Worm (Caenorhabditis elegans) whole organism, L1 larva: ENCODE data around the gene gpla-1.

Source experiments
- alr-1 ChIP-seq: fragments of 200-800 bp; sonication (Bioruptor generic); optimal IDR thresholded peaks from 2 replicates; lab custom pipeline; 2018; ENCODE audit warnings: borderline replicate concordance, mild to moderate bottlenecking, missing genetic modification characterization, missing compliant biosample characterization
- ama-1 ChIP-seq: fragments of 150-350 bp; optimal IDR thresholded peaks from 2 replicates; lab custom pipeline; 2014
- ceh-90 ChIP-seq: sonication (generic microtip); optimal IDR thresholded peaks from 2 replicates; lab custom pipeline; 2016; ENCODE audit warnings: missing genetic modification characterization, missing compliant biosample characterization
- efl-1 ChIP-seq, 4 experiments: fragments of 150-350 bp; optimal IDR thresholded peaks in 3 of 4; peaks in 1 of 4; 1 replicate in 1 of 4; 2 replicates in 3 of 4; lab custom pipeline; 2014; ENCODE audit warnings: missing biosample characterization in 2 of 4, missing genetic modification characterization in 2 of 4, missing genetic modification reagents in 2 of 4
- elt-2 ChIP-seq: sonication (generic microtip); optimal IDR thresholded peaks from 2 replicates; lab custom pipeline; 2016; ENCODE audit warnings: missing genetic modification characterization, mild to moderate bottlenecking, inconsistent platforms, missing compliant biosample characterization, missing genetic modification reagents
- elt-3 ChIP-seq, 6 experiments: fragments of 150-350 bp in 1 of 6; sonication (generic microtip); optimal IDR thresholded peaks; 2 replicates each; lab custom pipeline; 2017 to 2018; ENCODE audit warnings: missing biosample characterization in 6 of 6, missing genetic modification characterization in 6 of 6, inconsistent platforms in 1 of 6
- fkh-10 ChIP-seq: sonication (generic microtip); optimal IDR thresholded peaks from 2 replicates; lab custom pipeline; 2017; ENCODE audit warnings: missing biosample characterization, missing genetic modification reagents, missing genetic modification characterization
- fkh-4 ChIP-seq: sonication (generic microtip); optimal IDR thresholded peaks from 2 replicates; lab custom pipeline; 2016; ENCODE audit warnings: missing compliant biosample characterization, missing genetic modification characterization, borderline replicate concordance
- grh-1 ChIP-seq: fragments of 200-800 bp; sonication (Bioruptor generic); IDR thresholded peaks from 2 replicates; pipeline ENCODE4 v1.3.6; 2022; ENCODE audit warnings: missing genetic modification reagents, missing genetic modification characterization, missing compliant biosample characterization
- hlh-4 ChIP-seq: sonication (generic microtip); optimal IDR thresholded peaks from 2 replicates; lab custom pipeline; 2016; ENCODE audit warnings: mild to moderate bottlenecking, missing genetic modification characterization, missing compliant biosample characterization
- jun-1 ChIP-seq: fragments of 150-350 bp; optimal IDR thresholded peaks from 2 replicates; lab custom pipeline; 2014; ENCODE audit warnings: missing biosample characterization, missing genetic modification reagents, missing genetic modification characterization
- lin-13 ChIP-seq: fragments of 150-350 bp; optimal IDR thresholded peaks from 2 replicates; lab custom pipeline; 2014; ENCODE audit warnings: missing biosample characterization, missing genetic modification reagents, missing genetic modification characterization
- lin-14 ChIP-seq: fragments of 200-800 bp; sonication (Bioruptor generic); optimal IDR thresholded peaks from 2 replicates; lab custom pipeline; 2018; ENCODE audit warnings: mild to moderate bottlenecking, missing genetic modification characterization, moderate library complexity, missing compliant biosample characterization
- lin-35 ChIP-seq, 2 experiments: fragments of 150-350 bp; optimal IDR thresholded peaks; 2 replicates each; lab custom pipeline; 2014; ENCODE audit warnings: missing biosample characterization in 2 of 2, missing genetic modification characterization in 2 of 2, missing genetic modification reagents in 2 of 2
- lsy-2 ChIP-seq, 2 experiments: fragments of 150-350 bp; optimal IDR thresholded peaks; 2 replicates each; lab custom pipeline; 2014; ENCODE audit warnings: missing biosample characterization in 2 of 2, missing genetic modification characterization in 2 of 2
- nhr-20 ChIP-seq: sonication (generic microtip); optimal IDR thresholded peaks from 2 replicates; lab custom pipeline; 2016; ENCODE audit warnings: mild to moderate bottlenecking, missing genetic modification characterization, missing compliant biosample characterization
- nhr-47 ChIP-seq: sonication (generic microtip); optimal IDR thresholded peaks from 2 replicates; lab custom pipeline; 2016; ENCODE audit warnings: mild to moderate bottlenecking, missing genetic modification characterization, moderate library complexity, missing compliant biosample characterization
- nhr-71 ChIP-seq: sonication (generic microtip); optimal IDR thresholded peaks from 2 replicates; lab custom pipeline; 2016; ENCODE audit warnings: mild to moderate bottlenecking, missing genetic modification characterization, moderate library complexity, missing compliant biosample characterization
- nhr-77 ChIP-seq: fragments of 150-350 bp; optimal IDR thresholded peaks from 2 replicates; lab custom pipeline; 2014; ENCODE audit warnings: missing biosample characterization, missing genetic modification characterization
- nhr-90 ChIP-seq: sonication (generic microtip); optimal IDR thresholded peaks from 2 replicates; lab custom pipeline; 2016; ENCODE audit warnings: mild to moderate bottlenecking, missing genetic modification characterization, missing compliant biosample characterization; ENCODE audit not compliant: poor library complexity
- pax-3 ChIP-seq: fragments of 200-800 bp; sonication (Bioruptor generic); optimal IDR thresholded peaks from 2 replicates; lab custom pipeline; 2018; ENCODE audit warnings: mild to moderate bottlenecking, missing genetic modification characterization, moderate library complexity, missing compliant biosample characterization
- pqm-1 ChIP-seq: sonication (generic microtip); optimal IDR thresholded peaks from 3 replicates; lab custom pipeline; 2017; ENCODE audit warnings: missing biosample characterization, missing genetic modification characterization
- sptf-1 ChIP-seq: fragments of 150-350 bp; optimal IDR thresholded peaks from 2 replicates; lab custom pipeline; 2014; ENCODE audit warnings: missing biosample characterization, missing genetic modification characterization
- sup-37 ChIP-seq: fragments of 200-800 bp; sonication (Bioruptor generic); optimal IDR thresholded peaks from 2 replicates; lab custom pipeline; 2018; ENCODE audit warnings: mild to moderate bottlenecking, missing genetic modification characterization, missing compliant biosample characterization
- tlp-1 ChIP-seq: fragments of 150-350 bp; optimal IDR thresholded peaks from 2 replicates; lab custom pipeline; 2014; ENCODE audit warnings: missing biosample characterization, missing genetic modification characterization
- unc-30 ChIP-seq: sonication (generic microtip); optimal IDR thresholded peaks from 2 replicates; lab custom pipeline; 2017; ENCODE audit warnings: missing biosample characterization, missing genetic modification characterization
- unc-86 ChIP-seq: sonication (generic microtip); optimal IDR thresholded peaks from 2 replicates; lab custom pipeline; 2016; ENCODE audit warnings: missing genetic modification characterization, missing compliant biosample characterization
- vab-15 ChIP-seq: sonication (generic microtip); optimal IDR thresholded peaks from 2 replicates; lab custom pipeline; 2017; ENCODE audit warnings: missing genotype, mild to moderate bottlenecking, missing genetic modification characterization, missing compliant biosample characterization
- zag-1 ChIP-seq: fragments of 150-350 bp; optimal IDR thresholded peaks from 2 replicates; lab custom pipeline; 2014; ENCODE audit warnings: missing biosample characterization, missing genetic modification characterization
- ztf-11 ChIP-seq, 2 experiments: sonication (generic microtip); optimal IDR thresholded peaks; 2 replicates each; lab custom pipeline; 2016 to 2017; ENCODE audit warnings: missing genetic modification characterization in 2 of 2, missing biosample characterization in 1 of 2, missing compliant biosample characterization in 1 of 2
- ztf-4 ChIP-seq: fragments of 150-350 bp; optimal IDR thresholded peaks from 2 replicates; lab custom pipeline; 2014; ENCODE audit warnings: missing biosample characterization, missing genetic modification characterization

gpla-1 gene

DNA sequence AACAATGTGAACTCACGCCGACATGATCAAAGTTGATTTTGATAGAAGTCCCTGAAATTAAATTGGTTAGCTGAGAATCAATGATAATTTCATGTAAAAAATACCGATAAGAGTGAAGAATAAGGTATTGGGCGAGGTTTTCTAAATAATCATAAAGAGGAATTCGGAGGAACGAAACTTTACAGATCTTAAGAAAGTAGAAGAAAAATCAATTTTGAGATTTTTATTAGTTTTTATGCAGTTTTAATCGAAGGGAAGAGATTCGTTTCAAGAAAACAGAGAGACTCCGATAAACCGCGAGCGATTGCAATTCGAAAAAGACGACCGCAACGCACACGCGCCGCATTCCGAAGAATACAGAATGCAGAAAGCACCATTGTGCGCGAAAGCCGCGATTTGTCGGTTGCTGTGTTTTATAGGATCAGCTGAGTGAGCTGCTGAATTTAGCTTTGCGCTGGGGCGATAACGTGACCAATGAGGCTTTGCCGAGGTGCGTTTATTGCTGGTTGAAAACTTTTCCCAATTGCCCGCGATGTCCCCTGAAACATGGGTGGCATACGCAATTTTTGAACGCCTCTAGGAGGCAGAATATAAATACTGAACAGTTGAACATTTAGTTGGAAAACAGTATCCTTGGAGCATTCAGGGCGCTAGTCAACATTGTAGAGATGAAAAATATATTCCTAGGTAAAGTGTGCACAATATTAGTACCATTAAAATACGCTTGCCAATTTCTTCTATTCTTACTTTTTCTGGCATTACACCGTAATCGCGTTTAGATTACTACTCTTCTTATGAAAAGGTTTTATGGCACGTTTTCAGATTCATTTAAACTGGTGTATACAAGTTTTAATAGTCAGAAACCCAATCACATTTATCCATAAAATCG is 42.3 kb upstream of the gpla-1 start, which contains the start of gene snr-4 (continued):
- TF ChIP-seq alr-1 (no peak), jun-1 (peak; percentile 93), unc-86 (peak; percentile 94), ama-1 (peak; percentile 94), sptf-1 (tag; lab: Kevin White, UChicago) (no peak), vab-15 (peak; percentile 48)

DNA sequence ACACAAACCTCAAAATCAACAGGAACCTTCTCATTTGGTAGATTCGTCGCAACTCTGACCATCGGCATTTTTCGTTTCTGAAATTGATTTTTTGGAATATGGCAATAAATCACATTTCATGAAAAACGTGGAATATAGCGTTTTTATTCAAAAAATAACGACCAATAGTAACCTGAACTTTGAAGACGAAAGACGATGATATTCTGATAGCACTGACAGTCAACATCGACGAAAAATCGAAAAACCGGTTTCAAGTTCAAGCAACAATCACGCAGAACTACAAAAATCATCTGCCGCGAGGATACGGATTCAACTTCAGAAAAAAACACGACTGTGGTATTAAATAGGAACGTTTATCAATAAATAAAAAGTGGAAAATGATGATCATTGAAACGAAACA is 40.6 kb upstream of the gpla-1 start, which contains the start of gene mif-2:
mif-2 (minus strand) TSS at position 281 of the 400 bp plus-strand sequence.
- TF ChIP-seq lin-35 (GFP tag; optimal IDR thresholded peaks at IDR 0.05; lab: Kevin White, UChicago) (peak in 1 of 2 experiments; percentile 21), grh-1 (GFP tag; lab: Robert Waterston, UW) (0 out of 2 replicates have a peak, but pooled peaks have one; percentile 20), tlp-1 (no peak), hlh-4 (tag; lab: Kevin White, UChicago) (no peak), zag-1 (tag; lab: Kevin White, UChicago) (no peak), ztf-4 (tag; lab: Kevin White, UChicago) (no peak), lin-14 (GFP tag; lab: Kevin White, UChicago) (peak; percentile 20), lin-13 (no peak), ztf-11 (tag; optimal IDR thresholded peaks at IDR 0.05; lab: Kevin White, UChicago) (no peak), efl-1 (optimal IDR thresholded peaks at IDR 0.05; lab: Kevin White, UChicago) (peak in 1 of 2 experiments; percentile 6), efl-1 (GFP tag; optimal IDR thresholded peaks at IDR 0.05 in 1 of 2; lab: Kevin White, UChicago) (peak in 1 of 2 experiments; percentile 6), nhr-90 (peak; percentile 9), lsy-2 (tag; optimal IDR thresholded peaks at IDR 0.05; lab: Kevin White, UChicago) (no peak), ama-1 (peak; percentile 62), elt-3 (tag; optimal IDR thresholded peaks at IDR 0.05; lab: Kevin White, UChicago) (peak in 1 of 6 experiments; percentile 63), nhr-47 (tag; lab: Kevin White, UChicago) (no peak)

DNA sequence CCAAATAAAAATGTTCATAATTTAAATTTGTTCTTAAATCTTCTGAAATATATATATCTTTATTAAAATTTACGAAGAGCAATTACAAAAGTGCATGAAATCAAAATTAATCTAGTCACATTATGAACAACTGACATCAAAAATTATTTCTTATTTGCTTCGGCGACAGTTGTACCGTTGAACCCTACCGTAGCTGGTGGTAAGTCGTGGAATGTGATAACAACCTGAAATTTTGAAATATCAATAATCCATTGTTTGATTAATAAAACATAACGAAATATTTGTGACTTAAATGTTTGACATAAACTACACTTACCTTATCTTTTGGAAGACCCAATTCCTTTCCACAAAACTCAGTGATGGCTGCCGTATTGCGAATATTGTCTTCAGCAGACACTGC is 39.1 kb upstream of the gpla-1 start:
- TF ChIP-seq lin-35 (GFP tag; optimal IDR thresholded peaks at IDR 0.05; lab: Kevin White, UChicago): peak in 1 of 2 experiments; percentile 28
- no peak for TF ChIP-seq ztf-11 (tag; optimal IDR thresholded peaks at IDR 0.05; lab: Kevin White, UChicago)
- peak; percentile 29 for TF ChIP-seq nhr-71 (tag; lab: Kevin White, UChicago)
- no peak for TF ChIP-seq nhr-77
- TF ChIP-seq nhr-90: peak; percentile 39
- peak; percentile 82 for TF ChIP-seq elt-2 (tag; lab: Kevin White, UChicago)

DNA sequence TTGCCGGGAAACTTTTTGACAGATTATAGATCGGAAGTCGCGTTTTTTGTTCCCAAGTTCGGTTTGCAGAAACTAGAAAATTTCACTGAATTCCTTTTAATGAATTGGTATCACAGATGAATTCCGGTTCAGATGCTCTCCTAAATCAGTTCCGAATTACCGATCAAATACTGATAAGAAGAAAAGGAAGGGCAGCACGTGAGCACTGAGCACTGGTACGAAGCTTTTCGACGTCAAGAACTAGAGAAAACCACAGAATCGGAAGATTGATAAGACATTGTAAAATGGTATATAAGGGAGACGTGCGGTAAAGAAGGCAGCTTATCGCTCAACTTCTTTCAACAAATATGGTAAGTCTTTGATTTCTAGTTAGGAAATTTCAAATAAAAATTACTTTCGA is 37.6 kb upstream of the gpla-1 start, which contains the start of gene cpr-1:
cpr-1 (plus strand) TSS at position 319 of the 400 bp plus-strand sequence.
- TF ChIP-seq nhr-20 (tag; lab: Kevin White, UChicago) (peak; percentile 42), jun-1 (peak; percentile 11), elt-2 (tag; lab: Kevin White, UChicago) (peak; percentile 98), pax-3 (tag; lab: Kevin White, UChicago) (peak; percentile 32), lin-35 (GFP tag; optimal IDR thresholded peaks at IDR 0.05; lab: Kevin White, UChicago) (peak in 1 of 2 experiments; percentile 41), efl-1 (optimal IDR thresholded peaks at IDR 0.05; lab: Kevin White, UChicago) (no peak), efl-1 (GFP tag; optimal IDR thresholded peaks at IDR 0.05 in 1 of 2; lab: Kevin White, UChicago) (peak in 1 of 2 experiments; percentile 78), unc-30 (tag; lab: Kevin White, UChicago) (no peak), nhr-90 (no peak), nhr-71 (tag; lab: Kevin White, UChicago) (peak; percentile 17), pqm-1 (tag; lab: Kevin White, UChicago) (peak; percentile 85)

DNA sequence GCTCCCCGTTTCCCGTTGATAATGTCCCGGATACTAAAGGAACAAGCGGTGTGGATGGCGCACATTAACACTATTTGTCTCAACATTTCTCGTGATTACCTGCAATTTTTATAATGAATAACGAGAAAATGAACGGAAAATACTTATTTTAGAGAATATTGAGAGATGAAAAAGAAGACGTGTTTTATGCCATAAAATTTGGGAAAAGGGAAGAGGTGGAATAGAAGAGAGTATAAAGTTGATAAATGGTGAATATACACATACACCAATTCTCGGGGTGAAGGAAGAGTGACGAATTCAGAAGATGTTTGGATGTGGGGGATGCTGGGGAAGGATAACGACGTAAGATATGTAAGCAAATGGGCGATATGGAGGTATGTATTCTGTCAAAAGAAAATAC is 27.1 kb upstream of the gpla-1 start, which contains the start of gene F58H1.7:
F58H1.7 (minus strand) TSS at position 101 of the 400 bp plus-strand sequence.
- TF ChIP-seq ceh-90 (tag; lab: Kevin White, UChicago): no peak

DNA sequence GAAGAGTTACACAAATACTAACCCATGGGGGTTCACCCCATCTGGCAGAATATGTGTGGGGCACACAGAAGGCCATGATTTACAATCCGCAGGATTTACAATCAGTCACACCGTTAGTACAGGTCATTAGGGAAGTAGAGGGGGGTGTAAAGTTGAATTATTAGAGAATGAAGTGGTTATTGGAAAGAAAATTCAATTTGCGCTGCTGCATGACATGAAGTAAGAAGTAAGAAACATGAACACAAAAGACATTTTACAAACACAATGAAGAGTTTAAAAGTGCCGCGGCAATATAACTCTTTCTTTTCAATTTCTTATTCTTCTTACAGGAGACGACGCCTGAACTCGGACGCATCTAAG is 23.2 kb upstream of the gpla-1 start:
- TF ChIP-seq fkh-10 (peak; percentile 37), sup-37 (GFP tag; lab: Kevin White, UChicago) (no peak), fkh-4 (tag; lab: Kevin White, UChicago) (no peak), efl-1 (optimal IDR thresholded peaks at IDR 0.05; lab: Kevin White, UChicago) (no peak), efl-1 (GFP tag; optimal IDR thresholded peaks at IDR 0.05 in 1 of 2; lab: Kevin White, UChicago) (peak in 1 of 2 experiments; percentile 20)
